Fruit fly (Drosophila melanogaster) whole organism, adult: ENCODE data around the gene CG6465.

Experiments
- CG14711 ChIP-seq: fragments of 200-800 bp; sonication (Bioruptor generic); optimal IDR thresholded peaks from 2 replicates; lab custom pipeline; 2018; ENCODE audit warnings: missing biosample characterization, mild to moderate bottlenecking, missing genetic modification characterization, moderate library complexity
- Crg-1 ChIP-seq: fragments of 200-800 bp; sonication (Bioruptor generic); optimal IDR thresholded peaks from 2 replicates; lab custom pipeline; 2016; ENCODE audit warnings: missing biosample characterization, missing genetic modification characterization
- cic ChIP-seq: fragments of 200-800 bp; sonication (Bioruptor generic); optimal IDR thresholded peaks from 2 replicates; lab custom pipeline; 2017; ENCODE audit warnings: missing biosample characterization, mild to moderate bottlenecking, missing genetic modification characterization, moderate library complexity

DNA sequence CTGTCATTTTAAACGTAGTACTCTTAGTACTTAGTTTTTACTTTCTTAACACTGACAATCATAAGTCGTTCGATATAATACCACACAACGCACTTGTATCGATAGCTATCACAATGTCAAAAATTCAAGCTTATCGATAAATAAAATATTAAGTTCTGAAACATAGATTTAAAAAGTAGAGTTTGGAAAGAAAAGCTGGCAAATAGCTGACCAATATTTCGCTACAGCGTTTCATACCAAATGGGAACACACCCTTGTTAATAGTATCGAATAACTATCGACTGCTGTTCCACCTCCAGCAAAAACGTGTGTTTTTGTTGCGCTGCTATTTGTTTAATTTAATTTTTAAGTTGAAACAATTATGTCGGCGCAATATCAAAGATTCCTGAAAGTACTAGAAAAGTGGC is 19.3 kb upstream of the CG6465 start, which contains the start of the genes pug, CG14683 and CG46459:
- TF ChIP-seq cic (GFP tag; lab: Kevin White, UChicago) (no peak), Crg-1 (GFP tag; lab: Kevin White, UChicago) (peak; percentile 28), CG14711 (tag; lab: Kevin White, UChicago) (peak; percentile 15)
